Worm (Caenorhabditis elegans) whole organism, early embryonic: ENCODE results near the gene hif-1.

Experiments
- B0310.2 ChIP-seq: sonication (generic microtip); optimal IDR thresholded peaks from 2 replicates; lab custom pipeline; 2016; ENCODE audit warnings: mild to moderate bottlenecking, missing genetic modification characterization, missing compliant biosample characterization
- F13C5.2 ChIP-seq: sonication (generic microtip); optimal IDR thresholded peaks from 2 replicates; lab custom pipeline; 2017; ENCODE audit warnings: mild to moderate bottlenecking, missing genetic modification characterization, inconsistent platforms, missing compliant biosample characterization
- aly-1 ChIP-seq: sonication (generic microtip); optimal IDR thresholded peaks from 2 replicates; lab custom pipeline; 2016; ENCODE audit warnings: missing genetic modification characterization, missing compliant biosample characterization
- ama-1 ChIP-seq: fragments of 150-350 bp; optimal IDR thresholded peaks from 2 replicates; lab custom pipeline; 2014
- ceh-13 ChIP-seq: fragments of 200-800 bp; sonication (Bioruptor generic); optimal IDR thresholded peaks from 2 replicates; lab custom pipeline; 2018; ENCODE audit warnings: mild to moderate bottlenecking, missing genetic modification characterization, missing compliant biosample characterization
- ceh-36 ChIP-seq: sonication (generic microtip); optimal IDR thresholded peaks from 2 replicates; lab custom pipeline; 2016; ENCODE audit warnings: missing genetic modification characterization, inconsistent platforms, missing compliant biosample characterization
- ets-7 ChIP-seq: sonication (generic microtip); optimal IDR thresholded peaks from 2 replicates; lab custom pipeline; 2016; ENCODE audit warnings: missing genotype, missing genetic modification characterization, missing compliant biosample characterization
- flt-1 ChIP-seq: fragments of 200-800 bp; sonication (Bioruptor generic); IDR thresholded peaks from 2 replicates; pipeline ENCODE4 v1.3.6; 2022; ENCODE audit warnings: missing genetic modification characterization, missing compliant biosample characterization
- hmbx-1 ChIP-seq: sonication (generic microtip); optimal IDR thresholded peaks from 2 replicates; lab custom pipeline; 2016; ENCODE audit warnings: mild to moderate bottlenecking, missing genetic modification characterization, missing compliant biosample characterization
- hmg-4 ChIP-seq: fragments of 200-800 bp; sonication (Bioruptor generic); optimal IDR thresholded peaks from 2 replicates; lab custom pipeline; 2018; ENCODE audit warnings: mild to moderate bottlenecking, missing genetic modification characterization, missing compliant biosample characterization
- hnd-1 ChIP-seq: sonication (generic microtip); optimal IDR thresholded peaks from 2 replicates; lab custom pipeline; 2016; ENCODE audit warnings: missing genetic modification characterization, missing compliant biosample characterization
- pes-1 ChIP-seq: fragments of 200-800 bp; sonication (Bioruptor generic); IDR thresholded peaks from 2 replicates; pipeline ENCODE4 v1.3.6; 2022; ENCODE audit warnings: missing genetic modification reagents, missing genetic modification characterization, missing compliant biosample characterization
- scrt-1 ChIP-seq: fragments of 200-800 bp; sonication (Bioruptor generic); IDR thresholded peaks from 2 replicates; pipeline ENCODE4 v1.3.6; 2022; ENCODE audit warnings: missing genetic modification characterization, missing compliant biosample characterization
- sea-1 ChIP-seq: fragments of 200-800 bp; sonication (Bioruptor generic); conservative IDR thresholded peaks from 2 replicates; pipeline ENCODE4 v1.3.6; 2022; ENCODE audit warnings: missing genetic modification characterization, missing compliant biosample characterization
- tbx-11 ChIP-seq: fragments of 200-800 bp; sonication (Bioruptor generic); IDR thresholded peaks from 2 replicates; pipeline ENCODE4 v1.3.6; 2022; ENCODE audit warnings: missing genetic modification characterization, missing compliant biosample characterization
- tbx-37 ChIP-seq: fragments of 200-800 bp; sonication (Bioruptor generic); conservative IDR thresholded peaks from 2 replicates; pipeline ENCODE4 v1.3.6; 2022; ENCODE audit warnings: missing genetic modification reagents, missing genetic modification characterization, missing compliant biosample characterization
- tra-4 ChIP-seq: sonication (generic microtip); optimal IDR thresholded peaks from 2 replicates; lab custom pipeline; 2017; ENCODE audit warnings: missing genetic modification characterization, missing compliant biosample characterization

The hif-1 gene

DNA sequence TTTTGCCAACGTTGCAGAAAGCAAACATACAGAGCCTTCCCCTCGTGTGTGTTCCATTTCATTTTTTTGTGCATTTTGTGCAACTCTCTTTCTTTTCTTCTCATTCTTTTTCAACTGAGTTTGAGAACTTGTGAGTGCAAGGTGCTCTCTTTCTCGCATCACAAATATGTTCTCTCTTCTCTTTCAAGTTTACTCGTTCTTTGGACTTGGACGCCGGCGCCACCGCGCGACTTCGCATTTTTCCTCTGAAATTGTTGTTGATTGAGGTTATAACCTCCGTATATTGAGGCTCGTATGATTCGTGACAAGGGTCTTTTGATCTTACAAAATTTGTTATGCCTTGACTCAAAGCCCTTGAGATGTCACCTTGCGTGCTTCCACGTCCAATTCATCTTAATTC, 3.4 kb upstream of the hif-1 start:
- TF ChIP-seq tra-4 (tag; lab: Kevin White, UChicago) (no peak), aly-1 (tag; lab: Kevin White, UChicago) (no peak), flt-1 (no peak), B0310.2 (tag; lab: Kevin White, UChicago) (no peak), tbx-11 (GFP tag; lab: Robert Waterston, UW) (no peak)

DNA sequence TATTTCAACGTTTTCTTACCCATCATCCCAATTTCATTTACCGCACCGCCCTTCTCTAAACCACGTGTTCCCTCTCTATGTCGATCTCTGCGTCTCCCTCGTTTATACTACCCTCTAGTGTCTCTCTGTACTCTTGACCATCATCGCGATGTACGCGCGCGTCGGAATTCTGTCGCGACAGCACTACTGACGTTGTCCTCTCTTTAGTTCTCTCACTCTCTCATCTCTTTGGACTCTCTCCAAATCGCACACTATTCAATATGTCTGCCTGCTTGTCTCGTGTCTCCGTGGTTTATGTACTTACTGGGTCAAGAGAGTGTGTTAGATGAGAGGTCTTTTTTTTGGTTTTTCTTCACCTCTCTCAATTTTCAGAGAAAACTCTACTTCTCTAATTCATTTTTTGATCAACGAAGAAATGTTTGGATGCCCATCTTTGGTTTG, 1.9 kb upstream of the hif-1 start:
- TF ChIP-seq F13C5.2 (tag; lab: Kevin White, UChicago) (peak; percentile 21), hmg-4 (GFP tag; lab: Kevin White, UChicago) (peak; percentile 10), hnd-1 (tag; lab: Kevin White, UChicago) (no peak)

DNA sequence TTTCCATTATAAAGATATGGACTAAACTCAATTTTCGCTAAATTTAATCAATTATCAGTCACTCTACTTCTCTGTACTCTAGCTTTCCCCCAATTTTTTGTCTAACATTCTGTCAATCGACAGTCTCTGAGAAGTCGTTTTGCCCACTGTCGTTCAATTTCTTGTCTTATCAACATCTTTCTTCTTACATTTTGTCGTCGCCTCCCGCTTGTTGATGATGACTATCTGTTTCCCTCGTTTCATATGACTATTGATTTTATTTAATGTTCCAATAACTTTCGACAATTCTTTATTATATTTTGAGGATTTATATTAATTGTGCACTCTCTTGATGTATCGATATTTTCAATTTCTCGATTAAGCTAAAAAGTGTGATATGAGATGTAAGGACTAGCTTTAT, 1.3 kb upstream of the hif-1 start:
- no peak for TF ChIP-seq ceh-36 (tag; lab: Kevin White, UChicago)
- TF ChIP-seq hmbx-1: no peak

DNA sequence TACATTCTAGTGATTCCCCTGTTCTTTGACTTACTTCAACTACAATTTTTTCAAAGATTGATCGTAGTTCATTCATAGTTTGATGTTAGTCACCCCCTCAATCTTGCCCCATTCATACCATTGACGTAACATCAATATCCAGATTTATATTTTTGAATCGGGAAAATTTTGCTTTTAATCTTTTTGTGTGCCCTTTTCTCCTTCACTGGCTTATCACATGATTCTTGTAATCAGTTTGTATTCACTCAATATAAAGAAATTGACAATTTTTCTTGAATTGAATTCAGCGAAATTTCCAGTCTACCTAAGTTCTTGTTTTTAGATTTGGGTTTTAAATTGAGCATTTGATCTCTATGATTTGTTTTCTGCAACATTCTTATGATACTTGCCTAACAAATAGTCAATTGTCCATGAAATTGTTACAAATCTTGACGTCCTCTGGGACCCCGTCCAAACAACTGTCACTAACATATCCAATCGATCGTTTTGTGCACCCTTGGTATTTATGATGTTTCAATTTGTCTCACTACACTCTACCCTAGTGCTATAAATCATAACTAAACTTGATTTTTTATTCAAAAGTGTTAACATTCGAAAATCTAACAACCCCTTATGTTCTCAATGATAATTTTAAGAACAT, 380 bp upstream of the hif-1 start:
- TF ChIP-seq ceh-36 (tag; lab: Kevin White, UChicago) (no peak), ets-7 (tag; lab: Kevin White, UChicago) (no peak), tra-4 (tag; lab: Kevin White, UChicago) (no peak), ceh-13 (GFP tag; lab: Kevin White, UChicago) (no peak), tbx-11 (GFP tag; lab: Robert Waterston, UW) (no peak), sea-1 (no peak), flt-1 (no peak), tbx-37 (GFP tag; lab: Robert Waterston, UW) (no peak), hnd-1 (tag; lab: Kevin White, UChicago) (no peak), ama-1 (lab: Kevin White, UChicago) (no peak), aly-1 (tag; lab: Kevin White, UChicago) (no peak)

DNA sequence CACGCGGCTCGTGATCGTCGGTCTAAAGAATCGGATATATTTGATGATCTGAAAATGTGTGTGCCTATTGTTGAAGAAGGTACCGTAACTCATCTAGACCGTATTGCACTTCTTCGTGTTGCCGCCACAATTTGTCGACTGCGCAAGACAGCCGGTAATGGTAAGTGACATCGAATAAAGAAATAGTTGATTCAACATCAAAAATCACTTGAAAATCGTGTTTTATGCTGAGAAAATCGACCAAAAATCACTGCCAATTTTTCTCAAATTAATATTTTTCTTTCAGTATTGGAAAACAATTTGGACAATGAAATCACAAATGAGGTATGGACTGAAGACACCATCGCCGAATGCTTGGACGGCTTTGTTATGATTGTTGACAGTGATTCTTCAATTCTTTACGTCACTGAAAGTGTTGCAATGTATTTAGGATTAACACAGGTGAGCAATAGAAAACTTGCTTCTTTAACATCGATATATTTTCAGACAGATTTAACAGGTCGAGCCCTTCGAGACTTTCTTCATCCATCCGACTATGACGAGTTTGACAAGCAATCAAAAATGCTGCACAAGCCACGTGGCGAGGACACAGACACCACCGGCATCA, 1.2 kb downstream of the hif-1 start:
- TF ChIP-seq ets-7 (tag; lab: Kevin White, UChicago) (no peak), hnd-1 (tag; lab: Kevin White, UChicago) (no peak), hmg-4 (GFP tag; lab: Kevin White, UChicago) (no peak), ama-1 (lab: Kevin White, UChicago) (no peak), tbx-11 (GFP tag; lab: Robert Waterston, UW) (no peak)

DNA sequence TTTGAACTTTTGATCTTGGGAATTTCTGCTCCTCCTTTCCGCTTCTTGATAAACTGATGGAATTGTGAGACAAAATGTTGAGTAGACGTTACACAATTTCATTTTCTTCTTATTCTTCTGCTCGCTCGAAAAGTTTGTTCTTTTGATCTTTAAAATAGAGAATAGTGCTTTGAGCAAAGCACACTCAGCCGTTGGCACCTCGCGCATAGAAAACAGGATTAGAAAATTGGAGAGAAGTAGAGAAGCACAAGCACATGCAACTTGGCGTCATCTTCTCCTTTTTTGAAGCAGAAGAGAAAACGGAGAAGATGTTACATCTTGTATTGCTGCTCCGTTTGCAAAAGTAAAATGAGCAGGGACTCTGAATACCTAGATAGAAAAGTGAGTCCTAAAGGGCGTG, 2.0 kb downstream of the hif-1 start:
- TF ChIP-seq hnd-1 (tag; lab: Kevin White, UChicago) (no peak), aly-1 (tag; lab: Kevin White, UChicago) (no peak), ceh-13 (GFP tag; lab: Kevin White, UChicago) (no peak), scrt-1 (GFP tag; lab: Robert Waterston, UW) (no peak), hmbx-1 (no peak), ceh-36 (tag; lab: Kevin White, UChicago) (no peak), ets-7 (tag; lab: Kevin White, UChicago) (no peak), hmg-4 (GFP tag; lab: Kevin White, UChicago) (no peak)

DNA sequence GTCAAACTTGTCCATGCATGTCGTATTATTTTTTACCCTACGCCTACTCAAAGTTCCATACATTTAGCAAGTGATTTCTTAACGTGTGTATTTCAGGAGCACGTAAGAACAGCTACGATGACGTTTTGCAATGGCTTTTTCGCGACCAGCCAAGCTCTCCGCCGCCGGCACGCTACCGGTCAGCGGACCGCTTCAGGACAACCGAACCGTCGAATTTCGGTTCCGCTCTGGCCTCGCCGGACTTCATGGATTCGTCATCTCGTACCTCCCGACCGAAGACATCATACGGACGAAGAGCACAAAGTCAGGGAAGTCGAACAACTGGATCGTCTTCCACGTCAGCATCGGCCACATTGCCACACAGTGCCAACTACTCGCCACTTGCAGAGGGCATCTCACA, 3.4 kb downstream of the hif-1 start:
- TF ChIP-seq tbx-11 (GFP tag; lab: Robert Waterston, UW): no peak
- TF ChIP-seq scrt-1 (GFP tag; lab: Robert Waterston, UW): no peak
- TF ChIP-seq tbx-37 (GFP tag; lab: Robert Waterston, UW): 0 out of 2 replicates have a peak, but pooled peaks have one; percentile 5

DNA sequence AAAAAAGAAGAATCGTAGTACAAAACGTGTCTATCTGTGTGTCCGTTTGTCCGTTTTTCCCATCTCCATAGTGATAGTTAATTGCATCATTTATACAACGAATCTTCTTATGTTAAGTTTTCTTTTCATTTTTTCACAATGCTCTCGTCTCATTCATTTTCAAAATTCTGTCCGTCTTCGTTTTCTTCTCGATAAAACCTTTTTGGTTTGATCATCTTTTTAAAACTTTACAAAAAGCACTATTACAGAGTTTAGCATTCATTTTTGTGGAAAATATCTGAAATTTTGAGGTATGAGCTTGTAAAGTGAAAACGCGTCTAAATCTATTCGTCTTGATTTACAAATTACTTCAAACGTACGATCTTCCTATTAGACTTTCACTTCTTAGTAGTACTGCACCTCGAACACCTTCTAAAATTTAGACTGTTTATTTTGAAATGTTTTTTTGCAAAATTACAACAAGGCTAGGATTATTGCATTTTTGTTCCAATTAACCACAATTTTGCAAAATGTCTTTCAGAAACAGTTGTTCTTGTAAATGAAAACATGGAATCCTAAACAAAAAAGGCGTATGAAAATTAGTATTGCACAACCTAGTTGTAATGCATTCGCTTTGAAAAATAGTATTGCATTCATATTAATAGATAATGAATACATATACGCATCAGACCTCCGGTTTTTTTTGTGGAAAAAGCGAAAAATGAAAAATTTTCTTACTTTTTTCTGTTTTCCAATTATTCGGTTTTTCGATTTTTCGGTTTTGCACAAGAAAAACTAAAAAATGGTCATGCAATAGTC, 5.0 kb downstream of the hif-1 start:
- no peak for TF ChIP-seq hmg-4 (GFP tag; lab: Kevin White, UChicago)
- no peak for TF ChIP-seq tbx-11 (GFP tag; lab: Robert Waterston, UW)
- no peak for TF ChIP-seq F13C5.2 (tag; lab: Kevin White, UChicago)
- TF ChIP-seq hnd-1 (tag; lab: Kevin White, UChicago): no peak
- no peak for TF ChIP-seq ceh-13 (GFP tag; lab: Kevin White, UChicago)
- TF ChIP-seq ets-7 (tag; lab: Kevin White, UChicago): no peak
- TF ChIP-seq aly-1 (tag; lab: Kevin White, UChicago): no peak
- no peak for TF ChIP-seq tra-4 (tag; lab: Kevin White, UChicago)
- TF ChIP-seq pes-1 (GFP tag; lab: Robert Waterston, UW): no peak
